Worm (Caenorhabditis elegans) whole organism, L3 larva: Measurements from ENCODE around the gene K04A8.1.

Experiments
- aly-2 ChIP-seq: fragments of 150-350 bp; optimal IDR thresholded peaks from 2 replicates; lab custom pipeline; 2014; ENCODE audit warnings: missing biosample characterization, missing genetic modification characterization
- ama-1 ChIP-seq: fragments of 150-350 bp; optimal IDR thresholded peaks from 2 replicates; lab custom pipeline; 2018
- ceh-16 ChIP-seq: sonication (generic microtip); optimal IDR thresholded peaks from 2 replicates; lab custom pipeline; 2017; ENCODE audit warnings: missing biosample characterization, missing genetic modification characterization
- ceh-82 ChIP-seq: fragments of 150-350 bp; optimal IDR thresholded peaks from 2 replicates; lab custom pipeline; 2014; ENCODE audit warnings: missing biosample characterization, missing genetic modification characterization
- ceh-9 ChIP-seq: sonication (generic microtip); optimal IDR thresholded peaks from 2 replicates; lab custom pipeline; 2018; ENCODE audit warnings: missing biosample characterization, missing genetic modification characterization
- egl-27 ChIP-seq: sonication (generic microtip); optimal IDR thresholded peaks from 4 replicates; lab custom pipeline; 2017; ENCODE audit warnings: missing biosample characterization, missing genetic modification reagents, missing genetic modification characterization
- elt-2 ChIP-seq: sonication (generic microtip); optimal IDR thresholded peaks from 2 replicates; lab custom pipeline; 2016; ENCODE audit warnings: missing genetic modification reagents, mild to moderate bottlenecking, missing genetic modification characterization, missing compliant biosample characterization
- elt-3 ChIP-seq, 3 experiments: fragments of 150-350 bp in 1 of 3; sonication (generic microtip) in 2 of 3; optimal IDR thresholded peaks; 2 replicates in 2 of 3; 4 replicates in 1 of 3; lab custom pipeline; 2014 to 2017; ENCODE audit warnings: missing biosample characterization in 3 of 3, missing genetic modification characterization in 3 of 3
- eor-1 ChIP-seq, 2 experiments: fragments of 150-350 bp; optimal IDR thresholded peaks; 2 replicates each; lab custom pipeline; 2014 to 2018; ENCODE audit warnings: missing biosample characterization in 2 of 2, missing genetic modification characterization in 2 of 2
- fkh-2 ChIP-seq: fragments of 150-350 bp; optimal IDR thresholded peaks from 2 replicates; lab custom pipeline; 2014; ENCODE audit warnings: missing biosample characterization, missing genetic modification reagents, missing genetic modification characterization
- fos-1 ChIP-seq: fragments of 150-350 bp; optimal IDR thresholded peaks from 2 replicates; lab custom pipeline; 2014; ENCODE audit warnings: missing biosample characterization, missing genetic modification characterization
- lin-15B ChIP-seq: fragments of 150-350 bp; optimal IDR thresholded peaks from 2 replicates; lab custom pipeline; 2014; ENCODE audit warnings: missing biosample characterization, missing genetic modification characterization
- lin-39 ChIP-seq: fragments of 150-350 bp; optimal IDR thresholded peaks from 2 replicates; lab custom pipeline; 2018; ENCODE audit warnings: missing biosample characterization, missing genetic modification reagents, missing genetic modification characterization
- lsy-12 ChIP-seq: sonication (generic microtip); optimal IDR thresholded peaks from 2 replicates; lab custom pipeline; 2016; ENCODE audit warnings: mild to moderate bottlenecking, missing genetic modification characterization, missing compliant biosample characterization
- mdl-1 ChIP-seq: fragments of 150-350 bp; optimal IDR thresholded peaks from 2 replicates; lab custom pipeline; 2014; ENCODE audit warnings: missing biosample characterization, missing genetic modification characterization
- mml-1 ChIP-seq: fragments of 150-350 bp; sonication (generic microtip); optimal IDR thresholded peaks from 3 replicates; lab custom pipeline; 2014; ENCODE audit warnings: missing biosample characterization, missing genetic modification characterization
- nhr-12 ChIP-seq: fragments of 150-350 bp; optimal IDR thresholded peaks from 2 replicates; lab custom pipeline; 2014; ENCODE audit warnings: missing biosample characterization, missing genetic modification characterization
- nhr-23 ChIP-seq: fragments of 150-350 bp; optimal IDR thresholded peaks from 2 replicates; lab custom pipeline; 2014; ENCODE audit warnings: missing biosample characterization, missing genetic modification reagents, missing genetic modification characterization
- nhr-25 ChIP-seq: sonication (generic microtip); optimal IDR thresholded peaks from 2 replicates; lab custom pipeline; 2017; ENCODE audit warnings: missing biosample characterization, missing genetic modification characterization
- nhr-43 ChIP-seq: sonication (generic microtip); optimal IDR thresholded peaks from 2 replicates; lab custom pipeline; 2016; ENCODE audit warnings: mild to moderate bottlenecking, missing genetic modification characterization, missing compliant biosample characterization; ENCODE audit not compliant: poor library complexity, severe bottlenecking
- nhr-76 ChIP-seq: fragments of 150-350 bp; sonication (generic microtip); optimal IDR thresholded peaks from 5 replicates; lab custom pipeline; 2014; ENCODE audit warnings: missing biosample characterization, missing genetic modification characterization
- nhr-77 ChIP-seq: fragments of 150-350 bp; optimal IDR thresholded peaks from 2 replicates; lab custom pipeline; 2014; ENCODE audit warnings: missing biosample characterization, missing genetic modification characterization
- pha-4 ChIP-seq: fragments of 150-350 bp; optimal IDR thresholded peaks from 2 replicates; lab custom pipeline; 2014; ENCODE audit warnings: missing biosample characterization, missing genetic modification reagents, missing genetic modification characterization
- pqm-1 ChIP-seq: fragments of 150-350 bp; optimal IDR thresholded peaks from 2 replicates; lab custom pipeline; 2017; ENCODE audit warnings: missing biosample characterization, missing genetic modification characterization, inconsistent platforms
- sea-2 ChIP-seq: fragments of 150-350 bp; sonication (generic microtip); optimal IDR thresholded peaks from 4 replicates; lab custom pipeline; 2014; ENCODE audit warnings: missing biosample characterization, missing genetic modification reagents, missing genetic modification characterization
- skn-1 ChIP-seq: fragments of 150-350 bp; optimal IDR thresholded peaks from 2 replicates; lab custom pipeline; 2014; ENCODE audit warnings: missing biosample characterization, missing genetic modification characterization
- tbx-2 ChIP-seq: sonication (generic microtip); optimal IDR thresholded peaks from 2 replicates; lab custom pipeline; 2016; ENCODE audit warnings: mild to moderate bottlenecking, missing genetic modification characterization, missing compliant biosample characterization
- unc-39 ChIP-seq: sonication (generic microtip); optimal IDR thresholded peaks from 4 replicates; lab custom pipeline; 2017; ENCODE audit warnings: missing biosample characterization, missing genetic modification characterization
- unc-62 ChIP-seq: fragments of 150-350 bp; sonication (generic microtip); optimal IDR thresholded peaks from 4 replicates; lab custom pipeline; 2014; ENCODE audit warnings: missing biosample characterization, missing genetic modification reagents, missing genetic modification characterization
- zag-1 ChIP-seq: fragments of 150-350 bp; optimal IDR thresholded peaks from 2 replicates; lab custom pipeline; 2014; ENCODE audit warnings: missing biosample characterization, missing genetic modification characterization
- ztf-4 ChIP-seq: fragments of 150-350 bp; optimal IDR thresholded peaks from 2 replicates; lab custom pipeline; 2014; ENCODE audit warnings: missing biosample characterization, missing genetic modification characterization

K04A8.1 gene

DNA sequence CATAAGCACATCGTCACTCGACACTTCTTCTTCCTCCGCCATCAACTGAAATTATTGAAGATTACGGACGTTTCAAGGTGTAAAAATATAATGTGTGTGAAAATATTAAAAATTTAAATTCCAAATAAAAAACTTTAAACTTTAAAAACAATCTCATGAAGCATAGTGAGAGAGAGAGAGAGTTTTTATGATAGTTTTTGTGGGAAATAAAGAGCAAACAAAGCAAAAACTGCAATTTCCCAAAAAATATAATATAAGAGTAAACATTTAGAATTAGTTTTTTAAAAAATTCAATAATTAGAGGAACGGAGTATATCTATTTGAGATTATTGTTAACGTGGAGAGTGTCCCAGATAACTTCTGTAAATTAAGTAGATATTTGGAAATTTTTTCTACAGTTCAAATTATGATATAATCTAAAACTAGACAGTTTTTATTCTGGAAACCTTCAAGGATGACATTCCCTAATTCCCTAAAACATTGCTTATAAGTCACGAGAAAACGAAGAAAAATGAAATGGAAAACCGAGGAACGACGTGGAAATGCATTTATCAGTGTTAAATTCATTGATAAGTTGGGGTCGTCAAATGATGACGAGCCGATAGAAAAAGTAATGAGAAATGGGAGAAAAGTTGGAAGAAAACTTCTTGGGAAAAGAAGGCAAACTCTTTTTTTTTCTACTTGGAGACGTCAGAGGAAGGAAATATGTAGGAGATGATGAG, 19.5 kb upstream of the K04A8.1 start, which contains the start of gene dre-1:
dre-1 (minus strand) TSS at position 51 of the 722 bp plus-strand sequence.
- TF ChIP-seq nhr-12 (tag; lab: Kevin White, UChicago) (no peak), pha-4 (peak; percentile 3), elt-2 (peak; percentile 67)
- TF ChIP-seq, all 47 proteins: peak for 2

DNA sequence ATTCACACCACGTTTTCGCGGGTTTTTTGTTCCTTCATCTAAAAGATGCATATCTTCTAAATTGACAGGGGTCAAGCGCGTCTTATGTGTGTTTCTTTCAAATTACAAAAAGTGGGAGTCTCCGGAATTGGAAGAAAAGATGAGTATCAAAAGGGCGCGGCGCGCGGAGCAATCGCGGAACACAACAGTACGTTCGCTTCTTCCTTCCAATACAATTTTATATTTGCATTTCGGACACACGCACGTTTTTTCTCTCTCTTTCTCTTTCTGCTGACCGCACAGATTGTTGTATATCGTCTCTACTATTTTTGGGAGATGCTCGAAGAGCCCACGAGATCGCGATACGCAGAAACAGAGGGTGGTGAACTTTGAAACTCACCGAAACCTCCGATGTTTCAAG, 17.8 kb upstream of the K04A8.1 start:
- TF ChIP-seq lsy-12 (tag; lab: Kevin White, UChicago) (no peak), nhr-76 (tag; lab: Kevin White, UChicago) (no peak), aly-2 (tag; lab: Kevin White, UChicago) (no peak), eor-1 (tag; optimal IDR thresholded peaks at IDR 0.05; lab: Kevin White, UChicago) (no peak), ztf-4 (no peak), nhr-43 (tag; lab: Kevin White, UChicago) (no peak), ceh-82 (tag; lab: Kevin White, UChicago) (no peak), ama-1 (lab: Kevin White, UChicago) (no peak), zag-1 (tag; lab: Kevin White, UChicago) (no peak), unc-62 (GFP tag; lab: Kevin White, UChicago) (no peak)

DNA sequence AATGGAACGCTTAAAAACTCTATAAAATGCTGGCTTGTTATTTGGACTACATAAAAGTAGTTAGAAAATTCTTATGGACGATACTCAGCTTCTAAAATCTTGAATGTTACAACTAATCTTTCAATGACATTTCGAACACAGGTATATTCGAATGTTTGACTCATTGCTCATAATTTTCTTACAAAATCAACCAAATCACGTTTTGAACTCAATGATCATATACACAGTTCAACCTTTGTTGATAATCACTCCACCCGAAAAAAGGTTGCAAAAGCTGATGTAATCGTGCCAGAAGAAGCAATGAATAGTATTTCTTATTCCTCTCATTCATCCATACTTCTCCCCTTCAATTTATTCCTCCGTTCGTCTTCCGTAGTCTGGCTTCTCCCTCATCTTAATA, 17.0 kb upstream of the K04A8.1 start, which contains the start of gene K04A8.20:
K04A8.20 (plus strand) TSS at position 301 of the 400 bp plus-strand sequence.
- TF ChIP-seq mml-1 (tag; lab: Kevin White, UChicago) (no peak), ceh-9 (tag; lab: Kevin White, UChicago) (no peak), mdl-1 (tag; lab: Kevin White, UChicago) (no peak), nhr-77 (tag; lab: Kevin White, UChicago) (no peak), pha-4 (no peak), fos-1 (no peak), unc-62 (GFP tag; lab: Kevin White, UChicago) (no peak), egl-27 (tag; lab: Kevin White, UChicago) (no peak), sea-2 (GFP tag; lab: Kevin White, UChicago) (no peak)
- TF ChIP-seq, all 47 proteins: peak for 0

DNA sequence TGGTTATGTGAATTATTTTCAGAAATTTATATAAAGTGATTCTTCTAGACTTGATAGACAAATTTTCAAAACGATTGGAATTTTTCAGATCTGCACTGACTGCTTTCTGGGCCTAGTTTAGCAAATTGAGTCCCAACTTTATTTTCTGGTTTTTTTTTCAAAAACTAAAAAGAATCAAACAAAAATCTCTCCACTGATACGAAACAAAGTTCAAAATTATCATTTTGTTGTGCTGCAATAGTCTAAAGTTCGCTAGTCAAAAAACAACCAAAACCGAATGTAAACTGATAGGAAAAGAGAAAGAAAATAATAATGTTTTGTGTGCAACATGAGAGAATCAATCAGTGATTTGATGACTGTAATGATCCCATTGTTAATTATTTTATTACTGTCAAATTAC, 16.3 kb upstream of the K04A8.1 start, which contains the start of gene lipl-4:
lipl-4 (plus strand) TSS at position 301 of the 400 bp plus-strand sequence.
- TF ChIP-seq zag-1 (tag; lab: Kevin White, UChicago) (no peak), pha-4 (peak; percentile 5), pqm-1 (tag; lab: Kevin White, UChicago) (peak; percentile 18)
- TF ChIP-seq, all 47 proteins: peak for 2

DNA sequence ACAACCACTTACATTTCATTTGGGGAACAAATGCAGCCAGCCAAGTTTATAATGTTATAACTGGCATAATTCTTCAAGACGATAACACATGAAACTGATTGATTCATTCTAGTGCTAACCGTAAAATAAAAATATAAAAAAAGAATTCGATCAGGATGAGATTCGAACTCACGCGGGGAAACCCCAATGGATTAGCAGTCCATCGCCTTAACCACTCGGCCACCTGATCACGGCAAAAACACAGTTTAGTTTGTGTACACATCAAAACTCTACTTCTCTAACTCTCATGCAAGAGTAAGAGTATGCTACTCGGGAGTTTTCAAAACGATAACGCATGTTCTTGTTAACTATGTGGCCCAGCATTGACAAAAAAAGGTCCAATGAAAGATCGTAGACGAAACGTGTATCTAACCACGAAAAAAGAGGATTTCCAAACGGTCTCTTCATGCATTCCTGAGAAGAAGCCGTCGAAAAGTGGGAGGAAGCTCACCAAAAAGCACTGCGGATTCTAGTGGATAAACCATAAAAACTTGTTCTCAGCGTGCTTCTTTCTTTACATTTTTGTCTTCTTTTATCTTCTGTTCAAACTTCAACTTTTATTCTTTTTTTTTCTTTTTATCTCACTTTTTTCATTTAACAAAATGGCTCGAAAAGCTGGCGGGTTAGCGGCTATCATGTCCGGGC, 14.3 kb upstream of the K04A8.1 start, which contains the start of gene twk-10:
twk-10 (plus strand) TSS at position 634 of the 684 bp plus-strand sequence.
- TF ChIP-seq pha-4 (peak; percentile 60), nhr-23 (tag; lab: Kevin White, UChicago) (peak; percentile 12), elt-2 (peak; percentile 32), ama-1 (lab: Kevin White, UChicago) (no peak), unc-39 (tag; lab: Kevin White, UChicago) (no peak), pqm-1 (tag; lab: Kevin White, UChicago) (peak; percentile 5), egl-27 (tag; lab: Kevin White, UChicago) (peak; percentile 9), nhr-43 (tag; lab: Kevin White, UChicago) (peak; percentile 47)

DNA sequence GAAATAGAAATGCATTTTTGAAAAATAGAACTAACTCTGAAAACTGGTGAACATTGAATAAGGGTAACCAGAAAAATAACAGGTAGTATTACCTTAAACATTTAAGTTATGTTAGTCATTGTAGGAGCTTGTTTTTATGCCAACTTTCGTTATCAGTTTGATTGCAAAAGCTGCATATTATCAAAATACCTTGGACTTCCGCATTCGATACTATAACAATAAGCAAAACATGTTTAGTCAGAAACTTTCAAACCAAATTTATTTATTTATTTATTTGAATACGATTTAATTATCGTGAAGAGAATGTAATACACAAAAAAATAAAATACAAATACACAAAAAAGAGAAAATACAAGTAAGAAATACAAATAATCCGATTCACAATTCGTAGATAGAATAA, 11.8 kb upstream of the K04A8.1 start, which contains the start of gene K04A8.19:
K04A8.19 (minus strand) TSS at position 101 of the 400 bp plus-strand sequence.
- TF ChIP-seq pha-4: no peak
- TF ChIP-seq ceh-82 (tag; lab: Kevin White, UChicago): no peak
- no peak for TF ChIP-seq lin-15B
- no peak for TF ChIP-seq fkh-2 (tag; lab: Kevin White, UChicago)
- TF ChIP-seq mml-1 (tag; lab: Kevin White, UChicago): no peak
- TF ChIP-seq ama-1 (lab: Kevin White, UChicago): no peak
- no peak for TF ChIP-seq elt-3 (tag; optimal IDR thresholded peaks at IDR 0.05; lab: Kevin White, UChicago)
- no peak for TF ChIP-seq pqm-1 (tag; lab: Kevin White, UChicago)
- no peak for TF ChIP-seq egl-27 (tag; lab: Kevin White, UChicago)
- no peak for TF ChIP-seq ceh-16 (tag; lab: Kevin White, UChicago)
- no peak for TF ChIP-seq sea-2 (GFP tag; lab: Kevin White, UChicago)
- no peak for TF ChIP-seq nhr-25 (tag; lab: Kevin White, UChicago)
- no peak for TF ChIP-seq unc-62 (GFP tag; lab: Kevin White, UChicago)
- TF ChIP-seq lin-39: no peak
- TF ChIP-seq tbx-2 (tag; lab: Kevin White, UChicago): no peak
- TF ChIP-seq skn-1 (tag; lab: Kevin White, UChicago): no peak
- TF ChIP-seq, all 47 proteins: peak for 0
